Worm (Caenorhabditis elegans) whole organism, L1 larva: Measurements from ENCODE around the gene sups-1.

ENCODE experiments used
- ama-1 ChIP-seq: fragments of 150-350 bp; optimal IDR thresholded peaks from 2 replicates; lab custom pipeline; 2014
- blmp-1 ChIP-seq: fragments of 150-350 bp; optimal IDR thresholded peaks from 2 replicates; lab custom pipeline; 2014; ENCODE audit warnings: missing biosample characterization, missing genetic modification characterization
- fkh-10 ChIP-seq: sonication (generic microtip); optimal IDR thresholded peaks from 2 replicates; lab custom pipeline; 2017; ENCODE audit warnings: missing biosample characterization, missing genetic modification reagents, missing genetic modification characterization
- lin-14 ChIP-seq: fragments of 200-800 bp; sonication (Bioruptor generic); optimal IDR thresholded peaks from 2 replicates; lab custom pipeline; 2018; ENCODE audit warnings: mild to moderate bottlenecking, missing genetic modification characterization, moderate library complexity, missing compliant biosample characterization
- mdl-1 ChIP-seq, 2 experiments: fragments of 150-350 bp; optimal IDR thresholded peaks; 2 replicates each; lab custom pipeline; 2014 to 2017; ENCODE audit warnings: missing biosample characterization in 2 of 2, missing genetic modification characterization in 2 of 2, inconsistent platforms in 1 of 2
- skn-1 ChIP-seq: fragments of 150-350 bp; optimal IDR thresholded peaks from 2 replicates; lab custom pipeline; 2014; ENCODE audit warnings: missing biosample characterization, missing genetic modification characterization
- unc-98 ChIP-seq: fragments of 200-800 bp; sonication (Bioruptor generic); IDR thresholded peaks from 2 replicates; pipeline ENCODE4 v1.3.6; 2022; ENCODE audit warnings: missing genetic modification characterization, missing compliant biosample characterization

DNA sequence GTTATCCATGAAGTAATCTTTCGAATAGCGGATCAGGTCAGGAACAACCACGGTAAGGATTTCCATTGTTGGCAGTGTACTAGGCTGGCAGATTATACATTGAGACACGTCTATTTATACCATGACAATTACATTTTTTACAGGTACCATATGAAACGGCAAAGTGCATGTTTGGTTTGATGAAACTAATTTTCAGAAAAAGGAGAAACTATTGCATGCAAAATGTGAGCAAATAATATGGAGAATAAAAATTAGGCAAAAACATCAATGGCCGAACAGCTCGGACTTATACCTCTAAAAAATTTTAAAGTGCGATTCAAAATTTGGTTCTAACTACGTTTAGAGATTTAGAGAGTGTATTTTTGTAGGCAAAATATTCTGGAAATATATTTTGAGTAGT lies 11.2 kb upstream of the sups-1 start, which contains the start of gene F22F4.5:
- TF ChIP-seq lin-14 (GFP tag; lab: Kevin White, UChicago): no peak
- no peak for TF ChIP-seq ama-1 (lab: Kevin White, UChicago)
- no peak for TF ChIP-seq mdl-1 (tag; optimal IDR thresholded peaks at IDR 0.05; lab: Kevin White, UChicago)
- no peak for TF ChIP-seq skn-1 (tag; lab: Kevin White, UChicago)
- TF ChIP-seq fkh-10 (GFP tag; lab: Kevin White, UChicago): no peak
- no peak for TF ChIP-seq unc-98 (GFP tag; lab: Robert Waterston, UW)
- no peak for TF ChIP-seq blmp-1
